Worm (Caenorhabditis elegans): Measurements from ENCODE around the gene clec-207.

Gene clec-207

ce11 chrV:2134340-2134739, 38.5 kb downstream of the clec-207 start:
- TF ChIP-seq che-1 (tag; optimal IDR thresholded peaks at IDR 0.05) (no peak), C08G9.2 (tag; optimal IDR thresholded peaks at IDR 0.05) (no peak), sox-2 (GFP tag; IDR thresholded peaks at IDR 0.05) (no peak), eyg-1 (tag; optimal IDR thresholded peaks at IDR 0.05) (no peak), hlh-13 (GFP tag; optimal IDR thresholded peaks at IDR 0.05) (no peak), npax-4 (tag; optimal IDR thresholded peaks at IDR 0.05) (no peak), hlh-30 (tag; optimal IDR thresholded peaks at IDR 0.05; ENCODE audit: insufficient read depth) (peak; percentile 56), nhr-232 (tag; optimal IDR thresholded peaks at IDR 0.05) (no peak), ama-1 (optimal IDR thresholded peaks at IDR 0.05) (no peak), unc-42 (tag; optimal IDR thresholded peaks at IDR 0.05) (peak; percentile 19), elt-2 (tag; optimal IDR thresholded peaks at IDR 0.05) (no peak), unc-3 (GFP tag; conservative IDR thresholded peaks at IDR 0.05) (no peak), unc-3 (tag; optimal IDR thresholded peaks at IDR 0.05) (no peak), pha-4 (tag; optimal IDR thresholded peaks at IDR 0.05) (no peak)

ce11 chrV:2135323-2135722, 39.5 kb downstream of the clec-207 start:
- TF ChIP-seq K09A11.1 (tag; optimal IDR thresholded peaks at IDR 0.05; ENCODE audit: insufficient read depth) (no peak), unc-3 (GFP tag; conservative IDR thresholded peaks at IDR 0.05) (no peak), unc-3 (tag; optimal IDR thresholded peaks at IDR 0.05) (no peak), ceh-22 (tag; optimal IDR thresholded peaks at IDR 0.05) (no peak), sox-4 (tag; optimal IDR thresholded peaks at IDR 0.05) (peak; percentile 21), unc-42 (tag; optimal IDR thresholded peaks at IDR 0.05) (peak; percentile 3)

- no peak for TF ChIP-seq unc-42 (tag; optimal IDR thresholded peaks at IDR 0.05)
- TF ChIP-seq syd-9 (tag; optimal IDR thresholded peaks at IDR 0.05), result no peak
- TF ChIP-seq fkh-6 (tag; optimal IDR thresholded peaks at IDR 0.05), result no peak
- no peak for TF ChIP-seq C08G9.2 (tag; optimal IDR thresholded peaks at IDR 0.05)
- no peak for TF ChIP-seq ceh-24 (tag; optimal IDR thresholded peaks at IDR 0.05)
- TF ChIP-seq ceh-14 (tag; optimal IDR thresholded peaks at IDR 0.05), result no peak
- TF ChIP-seq K09A11.1 (tag; optimal IDR thresholded peaks at IDR 0.05; ENCODE audit: insufficient read depth), result no peak
- TF ChIP-seq ceh-30 (tag; optimal IDR thresholded peaks at IDR 0.05), result no peak
- TF ChIP-seq ceh-19 (GFP tag; optimal IDR thresholded peaks at IDR 0.05), result no peak
- TF ChIP-seq madf-2 (tag; optimal IDR thresholded peaks at IDR 0.05), result no peak
- no peak for TF ChIP-seq hlh-30 (tag; optimal IDR thresholded peaks at IDR 0.05; ENCODE audit: insufficient read depth)
Observed at ce11 chrV:2137010-2137409, 41.1 kb downstream of the clec-207 start.

- no peak for TF ChIP-seq ztf-16 (tag; optimal IDR thresholded peaks at IDR 0.05)
- no peak for TF ChIP-seq pqm-1 (tag; optimal IDR thresholded peaks at IDR 0.05)
- TF ChIP-seq unc-86 (tag; optimal IDR thresholded peaks at IDR 0.05), result no peak
- TF ChIP-seq fkh-6 (tag; optimal IDR thresholded peaks at IDR 0.05), result no peak
- no peak for TF ChIP-seq dve-1 (tag; optimal IDR thresholded peaks at IDR 0.05)
- TF ChIP-seq K02D7.2 (tag; optimal IDR thresholded peaks at IDR 0.05), result no peak
- no peak for TF ChIP-seq ceh-19 (GFP tag; optimal IDR thresholded peaks at IDR 0.05)
- no peak for TF ChIP-seq ceh-14 (tag; optimal IDR thresholded peaks at IDR 0.05)
- TF ChIP-seq rnt-1 (tag; optimal IDR thresholded peaks at IDR 0.05), result no peak
- TF ChIP-seq C08G9.2 (tag; optimal IDR thresholded peaks at IDR 0.05), result no peak
- TF ChIP-seq zip-5 (tag; optimal IDR thresholded peaks at IDR 0.05), result no peak
- TF ChIP-seq ceh-9 (tag; optimal IDR thresholded peaks at IDR 0.05), result no peak
- no peak for TF ChIP-seq unc-3 (GFP tag; conservative IDR thresholded peaks at IDR 0.05)
- no peak for TF ChIP-seq unc-3 (tag; optimal IDR thresholded peaks at IDR 0.05)
Observed at ce11 chrV:2138287-2138686, 42.4 kb downstream of the clec-207 start.

- TF ChIP-seq ceh-24 (tag; optimal IDR thresholded peaks at IDR 0.05), result no peak
- no peak for TF ChIP-seq dmd-4 (tag; optimal IDR thresholded peaks at IDR 0.05; ENCODE audit: borderline replicate concordance)
- TF ChIP-seq ahr-1 (tag; optimal IDR thresholded peaks at IDR 0.05), result no peak
- no peak for TF ChIP-seq syd-9 (tag; optimal IDR thresholded peaks at IDR 0.05)
- TF ChIP-seq unc-3 (GFP tag; conservative IDR thresholded peaks at IDR 0.05), result no peak
- no peak for TF ChIP-seq unc-3 (tag; optimal IDR thresholded peaks at IDR 0.05)
- TF ChIP-seq madf-2 (tag; optimal IDR thresholded peaks at IDR 0.05), result no peak
- no peak for TF ChIP-seq ceh-19 (GFP tag; optimal IDR thresholded peaks at IDR 0.05)
- TF ChIP-seq tbx-7 (tag; optimal IDR thresholded peaks at IDR 0.05), result no peak
- no peak for TF ChIP-seq che-1 (tag; optimal IDR thresholded peaks at IDR 0.05)
- no peak for TF ChIP-seq F13H6.1 (tag; optimal IDR thresholded peaks at IDR 0.05)
- TF ChIP-seq sox-4 (tag; optimal IDR thresholded peaks at IDR 0.05), result no peak
- no peak for TF ChIP-seq unc-55 (GFP tag; optimal IDR thresholded peaks at IDR 0.05)
- no peak for TF ChIP-seq ceh-45 (GFP tag; IDR thresholded peaks at IDR 0.05)
Observed at ce11 chrV:2139918-2140317, 44.0 kb downstream of the clec-207 start, which contains the start of gene F22F7.7. F22F7.7 (minus strand) TSS chrV:2140042.
